Worm (Caenorhabditis elegans) whole organism, midembryonic: ENCODE data around the gene ZK643.6.
A peak's percentile ranks its signal among the peaks of the same experiment; 100 is the strongest.

Experiments used
- T22C8.4 ChIP-seq: fragments of 200-800 bp; sonication (Bioruptor generic); IDR thresholded peaks from 2 replicates; pipeline ENCODE4 v1.3.6; 2022; ENCODE audit warnings: missing genetic modification characterization, missing compliant biosample characterization
- cog-1 ChIP-seq: sonication (generic microtip); optimal IDR thresholded peaks from 2 replicates; lab custom pipeline; 2016; ENCODE audit warnings: missing genetic modification characterization, missing compliant biosample characterization
- flt-1 ChIP-seq: fragments of 200-800 bp; sonication (Bioruptor generic); IDR thresholded peaks from 2 replicates; pipeline ENCODE4 v1.3.6; 2022; ENCODE audit warnings: missing genetic modification characterization, missing compliant biosample characterization
- klf-2 ChIP-seq: fragments of 200-800 bp; sonication (Bioruptor generic); conservative IDR thresholded peaks from 2 replicates; pipeline ENCODE4 v1.3.6; 2022; ENCODE audit warnings: missing genetic modification reagents, missing genetic modification characterization, missing compliant biosample characterization
- med-1 ChIP-seq: sonication (generic microtip); optimal IDR thresholded peaks from 2 replicates; lab custom pipeline; 2017; ENCODE audit warnings: missing genetic modification characterization, mild to moderate bottlenecking, missing compliant biosample characterization, antibody characterized with exemption, missing genetic modification reagents; ENCODE audit not compliant: insufficient read depth
- ztf-29 ChIP-seq: fragments of 200-800 bp; sonication (Bioruptor generic); IDR thresholded peaks from 2 replicates; pipeline ENCODE4 v1.3.6; 2022; ENCODE audit warnings: missing genetic modification reagents, missing genetic modification characterization, missing compliant biosample characterization

ce11 chrIII:9010047-9010446 is 49.5 kb upstream of the ZK643.6 start, which contains the start of gene F59B2.8:
- no peak for TF ChIP-seq T22C8.4 (GFP tag; lab: Robert Waterston, UW)
- no peak for TF ChIP-seq cog-1 (tag; lab: Kevin White, UChicago)
- 0 out of 2 replicates have a peak, but pooled peaks have one; percentile 54 for TF ChIP-seq flt-1 (GFP tag; lab: Robert Waterston, UW)
- no peak for TF ChIP-seq klf-2
- TF ChIP-seq med-1 (GFP tag; lab: Kevin White, UChicago): no peak
- TF ChIP-seq ztf-29 (GFP tag; lab: Robert Waterston, UW): peak; percentile 23; the same call in 1 of the 2 replicates
